Fruit fly (Drosophila melanogaster): ENCODE results near the gene Atg17.

Gene Atg17

dm6 chr3R:5685269-5686048 is 15.9 kb downstream of the Atg17 start, which contains the start of the genes Rab23 and plx:
Gene Rab23 (minus strand): TSS chr3R:5685434.
Gene plx (plus strand): TSS chr3R:5685855.
- no peak for TF ChIP-seq Myc (optimal IDR thresholded peaks at IDR 0.05)
- no peak for TF ChIP-seq insv (optimal IDR thresholded peaks at IDR 0.05)
- TF ChIP-seq h (optimal IDR thresholded peaks at IDR 0.05): no peak
- TF ChIP-seq ttk (optimal IDR thresholded peaks at IDR 0.05): no peak
- TF ChIP-seq psq (optimal IDR thresholded peaks at IDR 0.05): no peak
- no peak for TF ChIP-seq Sin3A (optimal IDR thresholded peaks at IDR 0.05)

DNA sequence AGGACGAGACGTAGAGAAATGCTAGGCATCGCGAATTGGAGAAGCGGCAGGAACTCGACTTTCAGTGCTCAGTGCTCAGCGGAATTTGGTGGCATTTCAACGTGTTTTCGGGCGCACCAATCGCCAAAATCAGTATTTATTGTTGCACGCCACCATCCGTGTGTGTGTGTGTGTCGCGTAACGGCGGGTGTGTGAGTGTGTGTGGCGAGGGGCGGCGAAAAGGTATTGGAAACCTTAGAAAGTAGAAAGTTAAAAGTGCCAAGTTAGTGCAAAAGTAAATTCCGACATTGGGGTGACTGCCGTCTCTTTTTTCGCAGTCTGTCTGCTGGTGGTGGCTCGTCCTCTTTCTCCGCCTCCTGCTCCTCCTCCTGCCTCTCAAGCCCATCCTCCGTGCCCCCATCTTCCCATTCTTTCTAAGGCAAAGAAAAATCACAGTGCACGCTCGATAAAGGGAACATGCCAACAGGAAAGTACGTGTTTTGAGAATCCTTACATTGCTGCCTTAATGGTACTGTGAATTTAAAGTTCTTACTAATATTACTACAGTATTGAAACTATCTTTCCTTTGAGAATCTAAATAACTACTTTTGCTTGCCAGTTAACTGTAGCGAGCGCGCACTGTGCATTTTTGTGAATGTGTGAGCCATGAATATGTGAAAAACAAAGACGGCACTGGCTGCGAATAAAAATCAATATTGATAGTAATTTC is 16.7 kb downstream of the Atg17 start:
- TF ChIP-seq ttk (optimal IDR thresholded peaks at IDR 0.05) (no peak), Sin3A (optimal IDR thresholded peaks at IDR 0.05) (no peak), insv (optimal IDR thresholded peaks at IDR 0.05) (no peak), psq (optimal IDR thresholded peaks at IDR 0.05) (no peak), Myc (optimal IDR thresholded peaks at IDR 0.05) (no peak), h (optimal IDR thresholded peaks at IDR 0.05) (no peak)

dm6 chr3R:5689626-5690025 is 20.1 kb downstream of the Atg17 start:
- TF ChIP-seq insv (optimal IDR thresholded peaks at IDR 0.05): no peak
- TF ChIP-seq ttk (optimal IDR thresholded peaks at IDR 0.05): no peak
- no peak for TF ChIP-seq Myc (optimal IDR thresholded peaks at IDR 0.05)

dm6 chr3R:5691042-5691441 is 21.5 kb downstream of the Atg17 start:
- TF ChIP-seq insv (optimal IDR thresholded peaks at IDR 0.05) (no peak), Sin3A (optimal IDR thresholded peaks at IDR 0.05) (no peak), ttk (optimal IDR thresholded peaks at IDR 0.05) (no peak), h (optimal IDR thresholded peaks at IDR 0.05) (no peak), Myc (optimal IDR thresholded peaks at IDR 0.05) (no peak), psq (optimal IDR thresholded peaks at IDR 0.05) (no peak)

- TF ChIP-seq ttk (optimal IDR thresholded peaks at IDR 0.05) (no peak), Myc (optimal IDR thresholded peaks at IDR 0.05) (no peak), psq (optimal IDR thresholded peaks at IDR 0.05) (no peak), Sin3A (optimal IDR thresholded peaks at IDR 0.05) (no peak), insv (optimal IDR thresholded peaks at IDR 0.05) (no peak), h (optimal IDR thresholded peaks at IDR 0.05) (no peak)
Observed at dm6 chr3R:5693186-5693585, 23.7 kb downstream of the Atg17 start, which contains the start of gene CG2104. Gene CG2104 (minus strand): TSS chr3R:5693286.

DNA sequence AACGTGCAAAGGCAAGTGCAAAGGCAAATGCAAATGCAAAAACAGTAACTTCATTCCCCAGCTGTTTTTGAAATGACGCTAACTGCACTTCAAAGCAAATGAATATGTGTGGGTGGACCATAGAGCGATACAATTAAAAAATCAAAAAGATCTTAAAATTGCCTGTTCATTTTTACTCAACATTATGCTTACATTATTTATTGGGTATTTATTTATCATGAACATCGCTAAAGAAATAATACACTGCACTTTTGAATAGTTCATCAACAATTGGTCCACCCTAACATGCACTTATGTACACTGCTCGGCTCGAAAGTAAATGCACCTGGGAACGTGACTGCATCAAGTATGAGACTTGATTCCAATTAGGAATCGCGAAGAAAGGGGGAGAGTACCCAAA is 24.9 kb downstream of the Atg17 start:
- TF ChIP-seq Sin3A (optimal IDR thresholded peaks at IDR 0.05): no peak
- TF ChIP-seq Myc (optimal IDR thresholded peaks at IDR 0.05): no peak
- TF ChIP-seq psq (optimal IDR thresholded peaks at IDR 0.05): no peak
- TF ChIP-seq ttk (optimal IDR thresholded peaks at IDR 0.05): no peak
- no peak for TF ChIP-seq insv (optimal IDR thresholded peaks at IDR 0.05)
- no peak for TF ChIP-seq h (optimal IDR thresholded peaks at IDR 0.05)

DNA sequence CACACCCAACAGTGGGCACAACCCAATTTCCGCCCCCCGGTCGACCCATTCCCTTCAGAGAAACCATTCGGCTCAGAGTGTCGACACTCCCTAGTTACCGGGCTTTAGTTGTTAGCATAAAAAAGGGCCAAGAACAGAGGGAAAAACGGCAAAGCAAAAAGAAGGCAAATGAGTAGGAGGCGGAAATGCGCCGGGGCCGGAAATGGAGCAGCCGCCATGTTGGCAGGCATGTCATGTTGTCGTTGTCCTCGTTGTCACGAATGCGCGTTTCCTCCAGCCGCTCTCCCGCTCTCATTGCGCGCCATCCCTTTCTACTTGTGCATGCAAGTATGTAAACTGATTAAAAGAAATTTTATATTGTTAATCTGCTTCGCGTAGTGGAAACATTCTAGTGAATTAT is 26.9 kb downstream of the Atg17 start:
- TF ChIP-seq psq (optimal IDR thresholded peaks at IDR 0.05) (no peak), ttk (optimal IDR thresholded peaks at IDR 0.05) (no peak), insv (optimal IDR thresholded peaks at IDR 0.05) (no peak), h (optimal IDR thresholded peaks at IDR 0.05) (no peak), Myc (optimal IDR thresholded peaks at IDR 0.05) (no peak), Sin3A (optimal IDR thresholded peaks at IDR 0.05) (no peak)

- TF ChIP-seq Myc (optimal IDR thresholded peaks at IDR 0.05): no peak
- no peak for TF ChIP-seq h (optimal IDR thresholded peaks at IDR 0.05)
- TF ChIP-seq insv (optimal IDR thresholded peaks at IDR 0.05): no peak
Observed at dm6 chr3R:5701104-5701503, 31.6 kb downstream of the Atg17 start.

DNA sequence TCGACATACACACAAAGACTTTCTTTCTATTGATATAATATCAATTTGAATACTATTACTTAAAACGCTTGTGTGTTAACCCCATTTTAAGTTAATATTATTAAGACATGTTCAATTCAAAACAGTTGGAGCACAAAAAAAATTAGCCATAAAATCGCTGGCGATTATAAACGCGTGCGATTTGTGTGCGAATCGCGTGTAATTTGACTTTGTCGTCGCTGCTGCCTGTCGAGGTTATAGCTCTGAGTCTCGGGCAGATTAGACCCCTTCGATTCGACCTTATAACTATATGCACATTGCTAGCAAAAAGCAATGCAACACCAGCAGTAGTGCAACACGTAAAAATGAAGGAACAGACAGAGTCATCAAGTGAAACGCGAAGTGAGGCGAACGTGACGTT is 35.5 kb downstream of the Atg17 start:
- TF ChIP-seq h (optimal IDR thresholded peaks at IDR 0.05): no peak
- no peak for TF ChIP-seq Myc (optimal IDR thresholded peaks at IDR 0.05)
- TF ChIP-seq Sin3A (optimal IDR thresholded peaks at IDR 0.05): no peak
- no peak for TF ChIP-seq insv (optimal IDR thresholded peaks at IDR 0.05)
- no peak for TF ChIP-seq ttk (optimal IDR thresholded peaks at IDR 0.05)
- no peak for TF ChIP-seq psq (optimal IDR thresholded peaks at IDR 0.05)

DNA sequence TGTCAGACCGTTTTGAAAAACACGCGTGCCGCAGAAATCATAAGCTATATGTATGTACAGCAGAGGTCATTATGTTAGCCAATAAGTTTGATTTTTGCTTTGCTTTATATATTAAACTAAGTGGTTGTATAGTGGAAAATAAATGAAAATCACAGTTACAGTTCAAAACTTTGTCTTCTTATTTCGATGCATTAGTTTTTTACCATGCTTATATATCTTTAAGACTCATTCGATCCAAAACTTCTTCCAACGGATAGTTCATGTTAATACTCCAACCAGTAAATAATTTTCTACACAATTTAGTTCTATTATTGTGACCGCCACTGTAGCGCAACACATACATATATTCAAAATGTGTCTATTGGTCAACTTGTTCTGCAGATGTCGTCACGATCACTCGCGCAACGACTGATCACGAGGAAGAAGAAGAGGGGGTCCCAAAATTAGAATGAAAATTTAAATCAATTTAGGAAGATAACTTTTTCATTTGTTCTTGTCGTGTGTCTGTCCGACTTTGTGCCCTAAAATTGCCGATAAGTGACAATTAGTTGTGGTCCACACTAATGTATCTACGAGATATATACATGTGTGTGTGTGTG is 36.1 kb downstream of the Atg17 start:
- TF ChIP-seq insv (optimal IDR thresholded peaks at IDR 0.05): no peak
- TF ChIP-seq h (optimal IDR thresholded peaks at IDR 0.05): no peak
- TF ChIP-seq ttk (optimal IDR thresholded peaks at IDR 0.05): no peak
- no peak for TF ChIP-seq psq (optimal IDR thresholded peaks at IDR 0.05)
- TF ChIP-seq Sin3A (optimal IDR thresholded peaks at IDR 0.05): no peak

dm6 chr3R:5716755-5717309 is 47.3 kb downstream of the Atg17 start, which contains the start of gene cas:
Gene cas (minus strand): TSS chr3R:5716805.
- TF ChIP-seq h (optimal IDR thresholded peaks at IDR 0.05): no peak
- TF ChIP-seq psq (optimal IDR thresholded peaks at IDR 0.05): no peak
- TF ChIP-seq ttk (optimal IDR thresholded peaks at IDR 0.05): no peak
- no peak for TF ChIP-seq insv (optimal IDR thresholded peaks at IDR 0.05)
- TF ChIP-seq Sin3A (optimal IDR thresholded peaks at IDR 0.05): no peak
- no peak for TF ChIP-seq Myc (optimal IDR thresholded peaks at IDR 0.05)

DNA sequence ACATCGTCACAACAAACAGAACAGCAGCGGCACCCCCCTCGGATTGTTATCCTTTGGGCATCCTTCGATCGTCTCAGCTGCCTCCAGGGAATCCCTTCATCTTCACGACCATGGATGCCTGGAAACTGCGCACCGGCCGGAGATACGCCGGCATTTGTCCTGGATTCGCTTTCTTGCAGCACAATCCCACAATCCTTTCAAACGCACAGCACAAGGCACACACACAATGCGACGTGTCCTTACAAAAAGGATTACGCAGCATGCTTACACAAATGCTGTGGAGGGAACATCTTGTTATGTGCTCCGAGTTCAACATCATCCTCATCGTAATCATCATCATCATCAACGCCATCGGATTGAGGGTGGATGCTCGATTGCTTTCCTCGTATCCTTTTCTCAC is 53.6 kb downstream of the Atg17 start:
- no peak for TF ChIP-seq Sin3A (optimal IDR thresholded peaks at IDR 0.05)
- TF ChIP-seq Myc (optimal IDR thresholded peaks at IDR 0.05): no peak
